Worm (Caenorhabditis elegans) whole organism, L4 larva: ENCODE data around the gene F11D5.7.

ENCODE experiments used
- F44E2.7 ChIP-seq: fragments of 200-800 bp; sonication (Bioruptor generic); IDR thresholded peaks from 2 replicates; pipeline ENCODE4 v2.1.2; 2022; ENCODE audit warnings: missing genetic modification characterization, missing compliant biosample characterization
- aha-1 ChIP-seq: fragments of 150-350 bp; peaks from one replicate; lab custom pipeline; 2014; ENCODE audit warnings: missing biosample characterization, missing genetic modification characterization
- ceh-82 ChIP-seq: sonication (generic microtip); optimal IDR thresholded peaks from 2 replicates; lab custom pipeline; 2017; ENCODE audit warnings: missing biosample characterization, missing genetic modification characterization
- fkh-10 ChIP-seq: fragments of 150-350 bp; optimal IDR thresholded peaks from 2 replicates; lab custom pipeline; 2014; ENCODE audit warnings: missing biosample characterization, missing genetic modification reagents, missing genetic modification characterization
- lir-3 ChIP-seq: sonication (generic microtip); optimal IDR thresholded peaks from 2 replicates; lab custom pipeline; 2016; ENCODE audit warnings: mild to moderate bottlenecking, missing genetic modification characterization, missing compliant biosample characterization
- nhr-76 ChIP-seq: fragments of 150-350 bp; optimal IDR thresholded peaks from 2 replicates; lab custom pipeline; 2014; ENCODE audit warnings: missing biosample characterization, missing genetic modification characterization
- pqm-1 ChIP-seq: sonication (generic microtip); optimal IDR thresholded peaks from 2 replicates; lab custom pipeline; 2017; ENCODE audit warnings: missing biosample characterization, missing genetic modification characterization
- set-16 ChIP-seq: fragments of 200-800 bp; sonication (Bioruptor generic); IDR thresholded peaks from 2 replicates; pipeline ENCODE4 v1.3.6; 2022; ENCODE audit warnings: missing genetic modification reagents, missing genetic modification characterization, missing compliant biosample characterization
- snpc-4 ChIP-seq: fragments of 150-350 bp; optimal IDR thresholded peaks from 2 replicates; lab custom pipeline; 2014; ENCODE audit warnings: missing biosample characterization, missing genetic modification characterization
- zip-11 ChIP-seq: fragments of 200-800 bp; sonication (Bioruptor generic); IDR thresholded peaks from 2 replicates; pipeline ENCODE4 v1.3.6; 2022; ENCODE audit warnings: missing genetic modification characterization, missing compliant biosample characterization

- TF ChIP-seq aha-1 (tag; lab: Kevin White, UChicago) (peak; percentile 73), zip-11 (GFP tag; lab: Robert Waterston, UW) (no peak), pqm-1 (tag; lab: Kevin White, UChicago) (no peak), F44E2.7 (no peak), set-16 (GFP tag; lab: Robert Waterston, UW) (no peak), fkh-10 (GFP tag; lab: Kevin White, UChicago) (no peak), ceh-82 (no peak), nhr-76 (tag; lab: Kevin White, UChicago) (no peak), snpc-4 (no peak), lir-3 (no peak)
Measured at ce11 chrX:3283189-3283588, 21.0 kb upstream of the F11D5.7 start.
